Worm (Caenorhabditis elegans): ENCODE data around the gene F55G11.6.

ce11 chrIV:12969141-12969540, 11.3 kb downstream of the F55G11.6 start, which contains the start of gene F55G11.2:
- TF ChIP-seq pha-4 (GFP tag; IDR thresholded peaks at IDR 0.05), result no peak
- TF ChIP-seq pha-4 (tag; optimal IDR thresholded peaks at IDR 0.05), result no peak
- TF ChIP-seq hlh-11 (tag; optimal IDR thresholded peaks at IDR 0.05), result no peak
- TF ChIP-seq fos-1 (tag; optimal IDR thresholded peaks at IDR 0.05), result no peak
- TF ChIP-seq F37D6.2 (tag; optimal IDR thresholded peaks at IDR 0.05), result no peak
- TF ChIP-seq zag-1 (tag; optimal IDR thresholded peaks at IDR 0.05), result no peak
- no peak for TF ChIP-seq R02D3.7 (tag; optimal IDR thresholded peaks at IDR 0.05)
- no peak for TF ChIP-seq snpc-4 (tag; optimal IDR thresholded peaks at IDR 0.05)
- TF ChIP-seq daf-19 (GFP tag; conservative IDR thresholded peaks at IDR 0.05), result no peak
- no peak for TF ChIP-seq mxl-3 (GFP tag; optimal IDR thresholded peaks at IDR 0.05)

All from whole organism, L4 larva.